Fruit fly (Drosophila melanogaster): ENCODE results near the gene mrn.

The mrn gene

dm6 chr3L:15544455-15545415 lies 35.6 kb downstream of the mrn start (continued):
- TF ChIP-seq lov (optimal IDR thresholded peaks at IDR 0.05) (no peak), lov (GFP tag; IDR thresholded peaks at IDR 0.05) (0 out of 3 replicates have a peak, but pooled peaks have one; percentile 32), Eip74EF (GFP tag; optimal IDR thresholded peaks at IDR 0.05) (no peak), sna (GFP tag; IDR thresholded peaks at IDR 0.05; ENCODE audit: partially characterized antibody) (no peak), prd (optimal IDR thresholded peaks at IDR 0.05) (no peak), prd (GFP tag; IDR thresholded peaks at IDR 0.05) (peak; percentile 28; the same call in 1 of the 3 replicates), Neu2 (GFP tag; optimal IDR thresholded peaks at IDR 0.05; ENCODE audit: borderline replicate concordance) (no peak), CG4617 (GFP tag; optimal IDR thresholded peaks at IDR 0.05; ENCODE audit: borderline replicate concordance) (no peak), Adf1 (GFP tag; IDR thresholded peaks at IDR 0.05) (no peak), NfI (GFP tag; optimal IDR thresholded peaks at IDR 0.05) (no peak), gsb (GFP tag; IDR thresholded peaks at IDR 0.05) (no peak), ranshi (GFP tag; IDR thresholded peaks at IDR 0.05) (0 out of 2 replicates have a peak, but pooled peaks have one; percentile 6), CG1832 (GFP tag; optimal IDR thresholded peaks at IDR 0.05) (no peak), row (GFP tag; IDR thresholded peaks at IDR 0.05) (0 out of 3 replicates have a peak, but pooled peaks have one; percentile 10), dati (GFP tag; IDR thresholded peaks at IDR 0.05) (no peak), CoRest (tag; optimal IDR thresholded peaks at IDR 0.05) (no peak), sens (GFP tag) (peak; percentile 66), Stat92E (GFP tag; optimal IDR thresholded peaks at IDR 0.05) (peak in 1 of 3 experiments; percentile 24), CG17361 (GFP tag; IDR thresholded peaks at IDR 0.05) (peak; percentile 41; the same call in 2 of the 3 replicates), CG16813 (GFP tag; IDR thresholded peaks at IDR 0.05; ENCODE audit: partially characterized antibody) (no peak), Asciz (GFP tag; optimal IDR thresholded peaks at IDR 0.05) (peak; percentile 26), lmd (GFP tag; IDR thresholded peaks at IDR 0.05) (0 out of 2 replicates have a peak, but pooled peaks have one; percentile 17), tup (GFP tag; optimal IDR thresholded peaks at IDR 0.05) (no peak), Scr (GFP tag; IDR thresholded peaks at IDR 0.05; ENCODE audit: partially characterized antibody) (no peak), CG11093 (GFP tag; IDR thresholded peaks at IDR 0.05) (no peak), CG6689 (GFP tag; IDR thresholded peaks at IDR 0.05) (no peak), hkb (optimal IDR thresholded peaks at IDR 0.05) (no peak), hkb (GFP tag; IDR thresholded peaks at IDR 0.05) (no peak)

dm6 chr3L:15543467-15543866 lies 36.9 kb downstream of the mrn start:
- TF ChIP-seq abd-A (tag; optimal IDR thresholded peaks at IDR 0.05) = peak; percentile 55
- TF ChIP-seq kni (GFP tag; optimal IDR thresholded peaks at IDR 0.05) = peak; percentile 10
- 0 out of 4 replicates have a peak, but pooled peaks have one; percentile 5 for TF ChIP-seq chinmo (GFP tag; IDR thresholded peaks at IDR 0.05; ENCODE audit: partially characterized antibody)
- TF ChIP-seq ems (GFP tag; optimal IDR thresholded peaks at IDR 0.05) = no peak
- TF ChIP-seq Elba2 (GFP tag; optimal IDR thresholded peaks at IDR 0.05) = no peak
- TF ChIP-seq Pdp1 (GFP tag; optimal IDR thresholded peaks at IDR 0.05) = peak in 1 of 2 experiments; percentile 76
- TF ChIP-seq sqz (GFP tag; optimal IDR thresholded peaks at IDR 0.05) = peak; percentile 62
- peak; percentile 91 for TF ChIP-seq vvl (GFP tag; IDR thresholded peaks at IDR 0.05)
- peak; percentile 93 for TF ChIP-seq pros (GFP tag; optimal IDR thresholded peaks at IDR 0.05)
- peak; percentile 16 for TF ChIP-seq sens (GFP tag)
- TF ChIP-seq cwo (GFP tag; optimal IDR thresholded peaks at IDR 0.05) = peak; percentile 62
- TF ChIP-seq C15 (GFP tag; IDR thresholded peaks at IDR 0.05) = no peak

All from whole organism, embryonic.